Fruit fly (Drosophila melanogaster): Measurements from ENCODE around the gene Reph.

The Reph gene

dm6 chr2L:3856372-3856771 lies 53.0 kb downstream of the Reph start (continued):
- TF ChIP-seq sc (optimal IDR thresholded peaks at IDR 0.05): no peak
- TF ChIP-seq sc (GFP tag; optimal IDR thresholded peaks at IDR 0.05): peak; percentile 47
- TF ChIP-seq prd (optimal IDR thresholded peaks at IDR 0.05): no peak
- peak; percentile 37; the same call in 1 of the 3 replicates for TF ChIP-seq prd (GFP tag; IDR thresholded peaks at IDR 0.05)
- TF ChIP-seq dpn (GFP tag; optimal IDR thresholded peaks at IDR 0.05): peak in 1 of 2 experiments; percentile 30
- peak; percentile 72 for TF ChIP-seq zfh1 (GFP tag; IDR thresholded peaks at IDR 0.05)
- TF ChIP-seq CG6654 (GFP tag; optimal IDR thresholded peaks at IDR 0.05): no peak
- TF ChIP-seq Tbp (GFP tag; optimal IDR thresholded peaks at IDR 0.05): no peak
- no peak for TF ChIP-seq CG30020 (tag; optimal IDR thresholded peaks at IDR 0.05)
- peak in 1 of 2 experiments; percentile 86 for TF ChIP-seq eve (GFP tag; optimal IDR thresholded peaks at IDR 0.05)
- no peak for TF ChIP-seq eyg (GFP tag; optimal IDR thresholded peaks at IDR 0.05)
- TF ChIP-seq CG17186 (GFP tag; optimal IDR thresholded peaks at IDR 0.05): no peak
- TF ChIP-seq Stat92E (GFP tag; optimal IDR thresholded peaks at IDR 0.05): peak in 1 of 3 experiments; percentile 44
- no peak for TF ChIP-seq Usf (GFP tag; optimal IDR thresholded peaks at IDR 0.05)
- TF ChIP-seq Hand (GFP tag; optimal IDR thresholded peaks at IDR 0.05): no peak
- no peak for TF ChIP-seq CG4730 (GFP tag; IDR thresholded peaks at IDR 0.05)
- TF ChIP-seq CG3065 (GFP tag; optimal IDR thresholded peaks at IDR 0.05): no peak
- no peak for TF ChIP-seq Dfd (GFP tag; optimal IDR thresholded peaks at IDR 0.05)
- TF ChIP-seq dmrt11E (tag; optimal IDR thresholded peaks at IDR 0.05): peak; percentile 76
- no peak for TF ChIP-seq Eip74EF (GFP tag; optimal IDR thresholded peaks at IDR 0.05)
- TF ChIP-seq zf30C (GFP tag; optimal IDR thresholded peaks at IDR 0.05): peak; percentile 70
- peak; percentile 3 for TF ChIP-seq stwl (tag; optimal IDR thresholded peaks at IDR 0.05)
- no peak for TF ChIP-seq Lhr (GFP tag; optimal IDR thresholded peaks at IDR 0.05)
- TF ChIP-seq CG32772 (GFP tag; IDR thresholded peaks at IDR 0.05): no peak; the same call in 1 of the 2 replicates
- no peak for TF ChIP-seq toy (GFP tag; IDR thresholded peaks at IDR 0.05)
- peak; percentile 33 for TF ChIP-seq pnt (GFP tag; optimal IDR thresholded peaks at IDR 0.05)
- TF ChIP-seq grn (GFP tag; optimal IDR thresholded peaks at IDR 0.05): peak; percentile 92
- peak; percentile 47 for TF ChIP-seq row (GFP tag; IDR thresholded peaks at IDR 0.05)
- peak; percentile 32 for TF ChIP-seq CG10209 (GFP tag; optimal IDR thresholded peaks at IDR 0.05)
- TF ChIP-seq TFAM (GFP tag; optimal IDR thresholded peaks at IDR 0.05): no peak
- TF ChIP-seq crp (GFP tag; optimal IDR thresholded peaks at IDR 0.05): no peak
- TF ChIP-seq CG4282 (GFP tag; optimal IDR thresholded peaks at IDR 0.05): no peak
- TF ChIP-seq CG6791 (GFP tag; IDR thresholded peaks at IDR 0.05; ENCODE audit: partially characterized antibody): no peak
- no peak for TF ChIP-seq knrl (GFP tag; IDR thresholded peaks at IDR 0.05; ENCODE audit: partially characterized antibody)
- no peak for TF ChIP-seq CG15514 (GFP tag; optimal IDR thresholded peaks at IDR 0.05)
- peak; percentile 32 for TF ChIP-seq CG30403 (GFP tag; optimal IDR thresholded peaks at IDR 0.05)
- TF ChIP-seq nerfin-1 (tag; optimal IDR thresholded peaks at IDR 0.05): peak; percentile 37
- peak; percentile 42 to 46 for TF ChIP-seq chif (GFP tag; optimal IDR thresholded peaks at IDR 0.05)
- no peak for TF ChIP-seq klu (GFP tag; IDR thresholded peaks at IDR 0.05)
- TF ChIP-seq Lpt (GFP tag; optimal IDR thresholded peaks at IDR 0.05): no peak
- TF ChIP-seq ken (GFP tag; IDR thresholded peaks at IDR 0.05): 0 out of 3 replicates have a peak, but pooled peaks have one; percentile 45
- peak; percentile 7 for TF ChIP-seq NC2β (GFP tag; optimal IDR thresholded peaks at IDR 0.05)
- TF ChIP-seq jing (GFP tag; optimal IDR thresholded peaks at IDR 0.05): peak; percentile 27
- no peak for TF ChIP-seq CG8281 (tag; optimal IDR thresholded peaks at IDR 0.05)
- 0 out of 2 replicates have a peak, but pooled peaks have one; percentile 38 for TF ChIP-seq CG5953 (GFP tag; IDR thresholded peaks at IDR 0.05)
- peak; percentile 46 for TF ChIP-seq CG16863 (GFP tag; optimal IDR thresholded peaks at IDR 0.05)
- TF ChIP-seq shn (GFP tag; optimal IDR thresholded peaks at IDR 0.05): peak; percentile 13
- TF ChIP-seq Xbp1 (GFP tag; optimal IDR thresholded peaks at IDR 0.05): peak; percentile 24
- TF ChIP-seq Vsx1 (GFP tag; optimal IDR thresholded peaks at IDR 0.05): no peak
- TF ChIP-seq nerfin-2 (GFP tag; IDR thresholded peaks at IDR 0.05; ENCODE audit: partially characterized antibody): no peak
- no peak for TF ChIP-seq Hey (tag; optimal IDR thresholded peaks at IDR 0.05)
